Fruit fly (Drosophila melanogaster) whole organism, embryonic: ENCODE data around the gene Polr3G.

ENCODE experiments used
- ATbp ChIP-seq: fragments of 200-800 bp; sonication (Bioruptor generic); optimal IDR thresholded peaks from 2 replicates; lab custom pipeline; 2017; ENCODE audit warnings: missing biosample characterization, mild to moderate bottlenecking, missing genetic modification characterization, missing genetic modification reagents
- Blimp-1 ChIP-seq: fragments of 200-800 bp; sonication (Bioruptor generic); optimal IDR thresholded peaks from 3 replicates; lab custom pipeline; 2018; ENCODE audit warnings: missing biosample characterization, missing genetic modification characterization, mild to moderate bottlenecking, moderate library complexity, missing genetic modification reagents
- CG10267 ChIP-seq: fragments of 200-800 bp; sonication (Bioruptor generic); optimal IDR thresholded peaks from 2 replicates; lab custom pipeline; 2018; ENCODE audit warnings: missing biosample characterization, mild to moderate bottlenecking, missing genetic modification characterization, moderate library complexity
- CG10565 ChIP-seq: fragments of 200-800 bp; sonication (Bioruptor generic); optimal IDR thresholded peaks from 3 replicates; lab custom pipeline; 2016; ENCODE audit warnings: missing biosample characterization, mild to moderate bottlenecking, missing genetic modification characterization
- CG11723 ChIP-seq: fragments of 200-800 bp; sonication (Bioruptor generic); optimal IDR thresholded peaks from 2 replicates; lab custom pipeline; 2017; ENCODE audit warnings: missing biosample characterization, mild to moderate bottlenecking, missing genetic modification characterization
- CG12769 ChIP-seq: fragments of 200-800 bp; sonication (Bioruptor generic); optimal IDR thresholded peaks from 2 replicates; lab custom pipeline; 2019; ENCODE audit warnings: missing biosample characterization, mild to moderate bottlenecking, missing genetic modification characterization, moderate library complexity
- CG13287 ChIP-seq: fragments of 200-800 bp; sonication (Bioruptor generic); IDR thresholded peaks from 2 replicates; pipeline ENCODE4 v1.3.6; 2022; ENCODE audit warnings: missing biosample characterization, missing genetic modification characterization; ENCODE audit not compliant: partially characterized antibody
- CG13894 ChIP-seq: fragments of 200-800 bp; sonication (Bioruptor generic); optimal IDR thresholded peaks from 3 replicates; lab custom pipeline; 2018; ENCODE audit warnings: missing biosample characterization, mild to moderate bottlenecking, missing genetic modification characterization, moderate library complexity
- CG17802 ChIP-seq: fragments of 200-800 bp; sonication (Bioruptor generic); optimal IDR thresholded peaks from 2 replicates; lab custom pipeline; 2018; ENCODE audit warnings: missing biosample characterization, mild to moderate bottlenecking, missing genetic modification characterization, moderate library complexity
- CG3995 ChIP-seq: fragments of 200-800 bp; sonication (Bioruptor generic); optimal IDR thresholded peaks from 3 replicates; lab custom pipeline; 2016; ENCODE audit warnings: missing biosample characterization, missing genetic modification characterization
- CG43689 ChIP-seq: fragments of 200-800 bp; sonication (Bioruptor generic); IDR thresholded peaks from 2 replicates; pipeline ENCODE4 v1.3.6; 2022; ENCODE audit warnings: missing biosample characterization, missing genetic modification characterization
- CG4404 ChIP-seq: fragments of 200-800 bp; sonication (Bioruptor generic); IDR thresholded peaks from 2 replicates; pipeline ENCODE4 v1.3.6; 2022; ENCODE audit warnings: missing biosample characterization, missing genetic modification characterization
- CG6654 ChIP-seq: fragments of 200-800 bp; sonication (Bioruptor generic); optimal IDR thresholded peaks from 2 replicates; lab custom pipeline; 2017; ENCODE audit warnings: missing biosample characterization, mild to moderate bottlenecking, missing genetic modification characterization
- Doc2 ChIP-seq: fragments of 200-800 bp; sonication (Bioruptor generic); IDR thresholded peaks from 2 replicates; pipeline ENCODE4 v1.3.6; 2022; ENCODE audit warnings: missing biosample characterization, missing genetic modification characterization
- ERR ChIP-seq: fragments of 200-800 bp; sonication (Bioruptor generic); optimal IDR thresholded peaks from 2 replicates; lab custom pipeline; 2016; ENCODE audit warnings: missing biosample characterization, missing genetic modification characterization
- Fer3 ChIP-seq: fragments of 200-800 bp; sonication (Bioruptor generic); optimal IDR thresholded peaks from 2 replicates; lab custom pipeline; 2018; ENCODE audit warnings: missing biosample characterization, mild to moderate bottlenecking, missing genetic modification characterization, moderate library complexity
- Kr ChIP-seq: fragments of 200-800 bp; sonication (Bioruptor generic); optimal IDR thresholded peaks from 2 replicates; lab custom pipeline; 2017; ENCODE audit warnings: missing biosample characterization, mild to moderate bottlenecking, missing genetic modification characterization
- Mes4 ChIP-seq: fragments of 200-800 bp; sonication (Bioruptor generic); optimal IDR thresholded peaks from 2 replicates; lab custom pipeline; 2016; ENCODE audit warnings: missing biosample characterization, missing genetic modification characterization
- Mrtf ChIP-seq: fragments of 200-800 bp; sonication (Bioruptor generic); IDR thresholded peaks from 3 replicates; pipeline ENCODE4 v1.3.6; 2022; ENCODE audit warnings: missing biosample characterization, missing genetic modification characterization
- Opbp ChIP-seq: fragments of 200-800 bp; sonication (Bioruptor generic); IDR thresholded peaks from 3 replicates; pipeline ENCODE4 v1.3.6; 2022; ENCODE audit warnings: missing biosample characterization, missing genetic modification characterization; ENCODE audit not compliant: partially characterized antibody
- Pdp1 ChIP-seq, 2 experiments: fragments of 200-800 bp; sonication (Bioruptor generic); optimal IDR thresholded peaks; 3 replicates each; lab custom pipeline; 2016; ENCODE audit warnings: missing biosample characterization in 2 of 2, missing genetic modification characterization in 2 of 2, mild to moderate bottlenecking in 1 of 2, moderate library complexity in 1 of 2
- Xbp1 ChIP-seq: fragments of 200-800 bp; sonication (Bioruptor generic); optimal IDR thresholded peaks from 3 replicates; lab custom pipeline; 2016; ENCODE audit warnings: missing biosample characterization, mild to moderate bottlenecking, missing genetic modification characterization
- abd-A ChIP-seq: fragments of 200-800 bp; sonication (Bioruptor generic); optimal IDR thresholded peaks from 3 replicates; lab custom pipeline; 2019; ENCODE audit warnings: missing biosample characterization, mild to moderate bottlenecking, missing genetic modification characterization, moderate library complexity
- cg ChIP-seq: fragments of 200-800 bp; sonication (Bioruptor generic); optimal IDR thresholded peaks from 3 replicates; lab custom pipeline; 2019; ENCODE audit warnings: missing biosample characterization, mild to moderate bottlenecking, missing genetic modification characterization, moderate library complexity
- chinmo ChIP-seq: fragments of 200-800 bp; sonication (Bioruptor generic); IDR thresholded peaks from 4 replicates; pipeline ENCODE4 v1.3.6; 2022; ENCODE audit warnings: missing biosample characterization, missing genetic modification characterization; ENCODE audit not compliant: partially characterized antibody
- fd3F ChIP-seq: fragments of 200-800 bp; sonication (Bioruptor generic); optimal IDR thresholded peaks from 2 replicates; lab custom pipeline; 2018; ENCODE audit warnings: missing biosample characterization, mild to moderate bottlenecking, missing genetic modification characterization, moderate library complexity
- lilli ChIP-seq: fragments of 200-800 bp; sonication (Bioruptor generic); optimal IDR thresholded peaks from 3 replicates; lab custom pipeline; 2016; ENCODE audit warnings: missing biosample characterization, missing genetic modification characterization
- luna ChIP-seq: fragments of 200-800 bp; sonication (Bioruptor generic); optimal IDR thresholded peaks from 2 replicates; lab custom pipeline; 2016; ENCODE audit warnings: missing biosample characterization, missing genetic modification characterization
- maf-S ChIP-seq: fragments of 200-800 bp; sonication (Bioruptor generic); optimal IDR thresholded peaks from 2 replicates; lab custom pipeline; 2016; ENCODE audit warnings: missing biosample characterization, missing genetic modification characterization
- run ChIP-seq: fragments of 200-800 bp; sonication (Bioruptor generic); optimal IDR thresholded peaks from 3 replicates; lab custom pipeline; 2018; ENCODE audit warnings: missing biosample characterization, mild to moderate bottlenecking, missing genetic modification characterization
- scrt ChIP-seq: fragments of 200-800 bp; sonication (Bioruptor generic); optimal IDR thresholded peaks from 2 replicates; lab custom pipeline; 2018; ENCODE audit warnings: missing biosample characterization, mild to moderate bottlenecking, missing genetic modification characterization, moderate library complexity
- sd ChIP-seq: fragments of 200-800 bp; sonication (Bioruptor generic); optimal IDR thresholded peaks from 3 replicates; lab custom pipeline; 2018; ENCODE audit warnings: missing biosample characterization, mild to moderate bottlenecking, missing genetic modification characterization, moderate library complexity
- sob ChIP-seq: fragments of 200-800 bp; sonication (Bioruptor generic); IDR thresholded peaks from 2 replicates; pipeline ENCODE4 v1.3.6; 2022; ENCODE audit warnings: missing biosample characterization, missing genetic modification characterization
- sug ChIP-seq: fragments of 200-800 bp; optimal IDR thresholded peaks from 2 replicates; lab custom pipeline; 2019; ENCODE audit warnings: missing biosample characterization, mild to moderate bottlenecking, missing genetic modification characterization, moderate library complexity
- twi ChIP-seq: fragments of 200-800 bp; optimal IDR thresholded peaks from 2 replicates; lab custom pipeline; 2019; ENCODE audit warnings: missing biosample characterization, mild to moderate bottlenecking, missing genetic modification characterization, moderate library complexity
- vvl ChIP-seq: fragments of 200-800 bp; sonication (Bioruptor generic); IDR thresholded peaks from 2 replicates; pipeline ENCODE4 v1.3.6; 2022; ENCODE audit warnings: missing biosample characterization, missing genetic modification characterization

Polr3G gene

DNA sequence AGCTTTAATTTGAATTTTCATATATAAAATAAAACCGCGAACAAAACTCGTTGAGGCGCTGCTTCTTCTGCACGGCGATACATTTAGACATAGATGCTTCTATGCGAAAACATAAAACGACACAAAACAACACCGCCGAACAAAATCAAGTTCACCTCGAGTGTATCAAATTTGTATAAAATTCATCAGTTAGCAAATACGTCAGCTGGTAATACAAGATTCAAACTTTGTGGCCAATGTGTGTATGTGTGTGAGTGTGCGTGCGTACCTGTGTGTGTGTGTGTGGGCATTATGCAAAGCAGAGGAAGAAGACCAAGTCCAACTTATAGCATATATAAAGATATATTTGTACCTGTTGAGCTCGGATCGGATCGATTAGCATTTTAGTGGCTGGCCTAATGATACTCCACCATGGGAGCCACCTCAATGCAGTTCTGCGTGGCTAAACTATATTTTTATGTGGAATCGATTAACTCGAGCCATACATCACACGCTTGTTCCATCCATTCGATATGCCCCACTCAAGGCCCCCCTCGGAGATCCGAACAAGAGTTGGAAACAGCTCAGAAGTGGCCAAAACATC is 32.4 kb downstream of the Polr3G start:
- TF ChIP-seq luna (GFP tag; lab: Kevin White, UChicago) (no peak), run (tag; lab: Kevin White, UChicago) (no peak), vvl (GFP tag; lab: Robert Waterston, UW) (peak; percentile 11; the same call in 1 of the 2 replicates), Doc2 (GFP tag; lab: Robert Waterston, UW) (no peak), CG17802 (tag; lab: Kevin White, UChicago) (no peak), ERR (GFP tag; lab: Kevin White, UChicago) (no peak), CG43689 (no peak), Mes4 (no peak), CG10565 (GFP tag; lab: Kevin White, UChicago) (no peak), lilli (GFP tag; lab: Kevin White, UChicago) (no peak), sug (peak; percentile 14), CG13894 (tag; lab: Kevin White, UChicago) (peak; percentile 58), scrt (no peak), chinmo (GFP tag; lab: Robert Waterston, UW) (peak; percentile 87; the same call in 3 of the 4 replicates), Opbp (GFP tag; lab: Robert Waterston, UW) (no peak), cg (GFP tag; lab: Kevin White, UChicago) (peak; percentile 49), CG4404 (no peak), Fer3 (tag; lab: Kevin White, UChicago) (no peak), CG13287 (GFP tag; lab: Robert Waterston, UW) (no peak), CG6654 (no peak), CG12769 (tag; lab: Kevin White, UChicago) (peak; percentile 15), sd (tag; lab: Kevin White, UChicago) (peak; percentile 42), abd-A (tag; lab: Kevin White, UChicago) (peak; percentile 79)

DNA sequence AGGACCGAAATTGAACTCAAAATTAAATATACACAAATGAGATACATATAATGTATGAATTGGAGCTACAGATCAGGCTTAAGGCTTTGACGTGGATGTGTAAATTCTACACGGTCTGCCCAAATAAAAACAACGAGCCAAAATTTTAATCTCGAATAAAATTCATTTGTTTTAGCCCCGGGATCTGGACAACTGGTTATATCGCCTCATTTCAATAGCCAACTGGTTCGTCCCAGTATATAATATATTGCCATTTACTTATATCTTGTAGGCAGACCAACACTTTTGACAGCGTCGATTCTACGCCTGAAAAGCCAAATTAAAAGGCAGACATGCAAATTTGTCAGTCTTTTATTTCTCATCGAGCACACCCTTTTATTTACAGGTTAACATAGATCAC is 33.8 kb downstream of the Polr3G start:
- TF ChIP-seq CG10267 (no peak), CG13894 (tag; lab: Kevin White, UChicago) (peak; percentile 82), chinmo (GFP tag; lab: Robert Waterston, UW) (peak; percentile 68; the same call in 1 of the 4 replicates), twi (tag; lab: Kevin White, UChicago) (no peak), abd-A (tag; lab: Kevin White, UChicago) (peak; percentile 67), fd3F (GFP tag; lab: Kevin White, UChicago) (no peak), CG3995 (GFP tag; lab: Kevin White, UChicago) (no peak), maf-S (GFP tag; lab: Kevin White, UChicago) (no peak), Kr (GFP tag; lab: Kevin White, UChicago) (no peak), Xbp1 (GFP tag; lab: Kevin White, UChicago) (no peak), sob (GFP tag; lab: Robert Waterston, UW) (no peak)

DNA sequence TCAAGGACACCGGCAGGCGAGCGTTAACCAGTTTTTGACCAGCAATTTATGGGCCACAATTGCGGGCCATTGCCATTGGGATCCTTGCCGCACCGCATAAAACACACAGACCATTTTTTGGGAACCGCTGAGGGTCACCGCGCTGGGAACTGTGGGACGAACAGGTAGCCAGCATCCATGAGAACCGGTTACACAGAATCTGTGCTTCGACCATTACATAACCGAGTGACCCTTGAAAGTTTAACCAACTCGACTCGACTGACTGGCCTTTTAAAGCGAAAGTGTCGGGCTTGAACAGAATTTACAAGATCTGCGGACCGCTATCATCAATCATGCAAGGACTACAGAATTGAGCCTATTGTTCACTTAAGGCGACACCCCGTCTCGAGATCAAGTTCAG is 34.5 kb downstream of the Polr3G start:
- no peak for TF ChIP-seq CG11723 (GFP tag; lab: Kevin White, UChicago)
- TF ChIP-seq Mrtf (GFP tag; lab: Robert Waterston, UW): no peak
- no peak for TF ChIP-seq run (tag; lab: Kevin White, UChicago)
- TF ChIP-seq ATbp (GFP tag; lab: Kevin White, UChicago): no peak
- TF ChIP-seq Pdp1 (GFP tag; optimal IDR thresholded peaks at IDR 0.05; lab: Kevin White, UChicago): peak in 1 of 2 experiments; percentile 63
- TF ChIP-seq Blimp-1 (GFP tag; lab: Kevin White, UChicago): peak; percentile 70
